Fruit fly (Drosophila melanogaster) whole organism: ENCODE data around the gene TfIIFalpha.

ENCODE experiments used
- CG8478 ChIP-seq: fragments of >200 bp; optimal IDR thresholded peaks from 2 replicates; lab custom pipeline; 2018; ENCODE audit warnings: inconsistent platforms
- Dll ChIP-seq: fragments of >200 bp; optimal IDR thresholded peaks from 2 replicates; lab custom pipeline; 2017
- EcR ChIP-seq, 2 experiments: fragments of >200 bp; optimal IDR thresholded peaks; 2 replicates each; lab custom pipeline; 2017; ENCODE audit warnings: missing biosample characterization in 2 of 2, missing genetic modification characterization in 2 of 2, missing genetic modification reagents in 2 of 2
- pan ChIP-seq: fragments of >200 bp; optimal IDR thresholded peaks from 2 replicates; lab custom pipeline; 2017
- psq ChIP-seq: fragments of >200 bp; optimal IDR thresholded peaks from 2 replicates; lab custom pipeline; 2017
- usp ChIP-seq: fragments of >200 bp; optimal IDR thresholded peaks from 2 replicates; lab custom pipeline; 2017; ENCODE audit warnings: missing biosample characterization, missing genetic modification characterization, mixed read lengths

DNA sequence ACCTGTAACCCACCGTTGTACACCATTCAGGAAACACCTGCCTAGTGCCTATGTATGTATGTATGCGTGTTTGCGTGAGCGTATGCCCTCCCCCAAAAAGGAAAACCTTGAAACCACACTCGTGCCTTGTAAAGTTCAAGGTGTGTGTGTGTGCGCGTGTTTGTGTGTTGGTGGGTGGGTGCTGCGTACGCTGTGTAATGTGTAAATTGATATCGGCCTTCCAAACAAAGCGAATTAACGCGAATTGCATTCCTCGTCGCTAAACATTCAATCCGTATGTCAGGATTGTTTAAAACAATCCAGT lies 3.2 kb downstream of the TfIIFalpha start:
- TF ChIP-seq EcR (GFP tag; optimal IDR thresholded peaks at IDR 0.05; lab: Kevin White, UChicago) (no peak), pan (lab: Kevin White, UChicago) (no peak), psq (no peak), CG8478 (no peak), Dll (lab: Kevin White, UChicago) (no peak), usp (GFP tag; lab: Kevin White, UChicago) (no peak)
